Worm (Caenorhabditis elegans) whole organism, young adult: ENCODE data around the gene C01G5.7.

ENCODE experiments used
- F23B12.7 ChIP-seq: sonication (generic microtip); optimal IDR thresholded peaks from 2 replicates; lab custom pipeline; 2017; ENCODE audit warnings: missing genetic modification characterization, mild to moderate bottlenecking, missing compliant biosample characterization, antibody characterized with exemption, moderate library complexity; ENCODE audit not compliant: insufficient read depth
- ccch-3 ChIP-seq: fragments of 200-800 bp; sonication (Bioruptor generic); optimal IDR thresholded peaks from 2 replicates; lab custom pipeline; 2018; ENCODE audit warnings: mild to moderate bottlenecking, missing genetic modification characterization, missing compliant biosample characterization
- ceh-40 ChIP-seq: fragments of 200-800 bp; sonication (Bioruptor generic); IDR thresholded peaks from 2 replicates; pipeline ENCODE4 v1.3.6; 2022; ENCODE audit warnings: missing genetic modification characterization, missing compliant biosample characterization
- him-1 ChIP-seq: sonication (generic microtip); optimal IDR thresholded peaks from 2 replicates; lab custom pipeline; 2016; ENCODE audit warnings: missing genotype, missing genetic modification reagents, missing genetic modification characterization, missing compliant biosample characterization
- repo-1 ChIP-seq: sonication (generic microtip); optimal IDR thresholded peaks from 2 replicates; lab custom pipeline; 2017; ENCODE audit warnings: mild to moderate bottlenecking, missing genetic modification characterization, missing compliant biosample characterization

- TF ChIP-seq repo-1 (tag; lab: Kevin White, UChicago), result no peak
- no peak for TF ChIP-seq ccch-3 (GFP tag; lab: Kevin White, UChicago)
- TF ChIP-seq F23B12.7, result no peak
- no peak for TF ChIP-seq ceh-40 (GFP tag; lab: Robert Waterston, UW)
- TF ChIP-seq him-1 (tag; lab: Kevin White, UChicago), result no peak
These were observed 5.8 kb downstream of the C01G5.7 start for ce11 chrIV:6523773-6524172.
